Worm (Caenorhabditis elegans): ENCODE results near the gene nrde-1.

DNA sequence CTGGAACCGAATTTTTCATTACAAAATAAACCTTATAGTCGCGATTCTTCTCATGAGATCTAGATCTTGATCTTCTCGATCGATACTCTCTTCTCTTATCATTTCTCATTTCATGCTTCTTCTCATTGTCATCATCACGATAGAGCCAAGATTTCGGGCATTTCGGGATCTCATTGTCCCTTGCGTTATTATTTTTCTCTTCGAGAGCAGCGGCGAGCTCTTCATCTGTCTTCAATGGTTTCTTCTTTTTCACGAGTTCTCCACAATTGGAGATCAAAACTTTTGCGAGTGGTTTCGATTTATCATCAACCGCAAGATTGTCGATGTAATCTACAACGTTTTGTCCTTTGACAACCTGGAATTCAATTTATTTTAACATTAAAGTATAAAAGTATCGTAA, 14.9 kb upstream of the nrde-1 start:
- no peak for TF ChIP-seq flt-1 (GFP tag; IDR thresholded peaks at IDR 0.05)
- TF ChIP-seq ztf-29 (GFP tag; IDR thresholded peaks at IDR 0.05), result no peak
- TF ChIP-seq ref-1 (GFP tag; conservative IDR thresholded peaks at IDR 0.05), result no peak
- no peak for TF ChIP-seq ztf-23 (GFP tag; IDR thresholded peaks at IDR 0.05)
- TF ChIP-seq klf-2 (GFP tag; conservative IDR thresholded peaks at IDR 0.05), result no peak
- TF ChIP-seq tab-1 (GFP tag; IDR thresholded peaks at IDR 0.05), result no peak
- no peak for TF ChIP-seq med-1 (GFP tag; optimal IDR thresholded peaks at IDR 0.05; ENCODE audit: insufficient read depth)

Measured in whole organism, midembryonic.